Worm (Caenorhabditis elegans): ENCODE data around the gene T01B11.1.

T01B11.1 gene

ce11 chrIV:8428492-8428891, 18.5 kb upstream of the T01B11.1 start (continued):
- TF ChIP-seq ccch-3 (GFP tag; optimal IDR thresholded peaks at IDR 0.05) (no peak), lag-1 (GFP tag; IDR thresholded peaks at IDR 0.05) (no peak), ceh-58 (GFP tag; IDR thresholded peaks at IDR 0.05) (no peak), nhr-90 (tag; optimal IDR thresholded peaks at IDR 0.05) (peak; percentile 25), tbx-9 (tag; optimal IDR thresholded peaks at IDR 0.05; ENCODE audit: borderline replicate concordance) (peak; percentile 46), sdz-38 (tag; optimal IDR thresholded peaks at IDR 0.05) (no peak), hlh-12 (tag; optimal IDR thresholded peaks at IDR 0.05) (no peak), lir-1 (GFP tag; conservative IDR thresholded peaks at IDR 0.05) (peak; percentile 53; the same call in 1 of the 2 replicates), B0035.1 (tag; optimal IDR thresholded peaks at IDR 0.05) (peak; percentile 34), ztf-18 (tag; optimal IDR thresholded peaks at IDR 0.05) (peak; percentile 79), ztf-25 (GFP tag; IDR thresholded peaks at IDR 0.05) (peak; percentile 60; the same call in 1 of the 2 replicates), pbrm-1 (GFP tag; IDR thresholded peaks at IDR 0.05) (peak; percentile 99)

- peak; percentile 10; the same call in 1 of the 2 replicates for TF ChIP-seq C06A6.2 (GFP tag; conservative IDR thresholded peaks at IDR 0.05)
- peak; percentile 15 for TF ChIP-seq K12H6.12 (tag; optimal IDR thresholded peaks at IDR 0.05)
- TF ChIP-seq lin-26 (GFP tag; IDR thresholded peaks at IDR 0.05) = peak; percentile 62; the same call in 1 of the 2 replicates
- peak; percentile 55 for TF ChIP-seq B0336.3 (GFP tag; IDR thresholded peaks at IDR 0.05)
- TF ChIP-seq T26A5.8 (tag; optimal IDR thresholded peaks at IDR 0.05) = no peak
- peak; percentile 52 for TF ChIP-seq F57C9.4 (tag; optimal IDR thresholded peaks at IDR 0.05)
- peak; percentile 41 for TF ChIP-seq lin-40 (tag; optimal IDR thresholded peaks at IDR 0.05)
- no peak for TF ChIP-seq F52B5.7 (tag; optimal IDR thresholded peaks at IDR 0.05)
- peak; percentile 62 for TF ChIP-seq hmg-1.2 (GFP tag; IDR thresholded peaks at IDR 0.05)
- TF ChIP-seq pbrm-1 (GFP tag; IDR thresholded peaks at IDR 0.05) = peak; percentile 71
- TF ChIP-seq him-1 (tag; optimal IDR thresholded peaks at IDR 0.05) = no peak
- no peak for TF ChIP-seq F49E8.2 (tag; optimal IDR thresholded peaks at IDR 0.05; ENCODE audit: insufficient read depth)
- peak; percentile 58 for TF ChIP-seq Y95B8A.8 (GFP tag; IDR thresholded peaks at IDR 0.05)
- TF ChIP-seq gei-17 (GFP tag; optimal IDR thresholded peaks at IDR 0.05) = peak; percentile 33
- TF ChIP-seq F33H1.4 (GFP tag; IDR thresholded peaks at IDR 0.05) = peak; percentile 48; the same call in 1 of the 2 replicates
- no peak for TF ChIP-seq rec-8 (tag; optimal IDR thresholded peaks at IDR 0.05)
- TF ChIP-seq ceh-58 (GFP tag; IDR thresholded peaks at IDR 0.05) = 0 out of 2 replicates have a peak, but pooled peaks have one; percentile 50
- TF ChIP-seq B0019.2 (GFP tag; conservative IDR thresholded peaks at IDR 0.05) = no peak
- TF ChIP-seq dox-1 (GFP tag; IDR thresholded peaks at IDR 0.05) = peak; percentile 43; the same call in 1 of the 2 replicates
- TF ChIP-seq lir-1 (GFP tag; conservative IDR thresholded peaks at IDR 0.05) = peak; percentile 57
- TF ChIP-seq chd-7 (tag; optimal IDR thresholded peaks at IDR 0.05) = peak; percentile 57
- peak; percentile 64 to 89 for TF ChIP-seq let-607 (tag; optimal IDR thresholded peaks at IDR 0.05)
- peak; percentile 52 for TF ChIP-seq nhr-80 (tag; optimal IDR thresholded peaks at IDR 0.05)
- peak; percentile 95 for TF ChIP-seq nfyb-1 (GFP tag; IDR thresholded peaks at IDR 0.05)
- TF ChIP-seq dpl-1 (GFP tag; optimal IDR thresholded peaks at IDR 0.05) = no peak
- TF ChIP-seq madf-8 (GFP tag; conservative IDR thresholded peaks at IDR 0.05) = no peak
- no peak for TF ChIP-seq F57A8.1 (GFP tag; optimal IDR thresholded peaks at IDR 0.05)
- TF ChIP-seq ccch-3 (GFP tag; optimal IDR thresholded peaks at IDR 0.05) = no peak
- peak; percentile 34 for TF ChIP-seq K11D2.4 (GFP tag; IDR thresholded peaks at IDR 0.05)
- no peak for TF ChIP-seq B0261.1 (tag; optimal IDR thresholded peaks at IDR 0.05)
- no peak for TF ChIP-seq pha-4 (tag; optimal IDR thresholded peaks at IDR 0.05)
- TF ChIP-seq tbx-9 (tag; optimal IDR thresholded peaks at IDR 0.05; ENCODE audit: borderline replicate concordance) = no peak
- no peak for TF ChIP-seq hlh-26 (GFP tag; conservative IDR thresholded peaks at IDR 0.05)
- no peak for TF ChIP-seq aptf-3 (GFP tag; IDR thresholded peaks at IDR 0.05)
- TF ChIP-seq lsy-27 (tag; optimal IDR thresholded peaks at IDR 0.05; ENCODE audit: borderline replicate concordance, insufficient read depth) = no peak
- peak; percentile 54 for TF ChIP-seq ceh-100 (GFP tag; IDR thresholded peaks at IDR 0.05)
- no peak for TF ChIP-seq sdz-38 (tag; optimal IDR thresholded peaks at IDR 0.05)
- TF ChIP-seq Y79H2A.3 (GFP tag; conservative IDR thresholded peaks at IDR 0.05) = no peak
These were observed 15.2 kb upstream of the T01B11.1 start for ce11 chrIV:8431567-8432458.

Data from whole organism, young adult.